Worm (Caenorhabditis elegans): Measurements from ENCODE around the gene F59B2.3.

- TF ChIP-seq zag-1 (tag; optimal IDR thresholded peaks at IDR 0.05) (no peak), unc-62 (GFP tag; optimal IDR thresholded peaks at IDR 0.05) (no peak), ZK546.5 (tag; optimal IDR thresholded peaks at IDR 0.05) (no peak), nhr-237 (tag; optimal IDR thresholded peaks at IDR 0.05) (no peak), ama-1 (optimal IDR thresholded peaks at IDR 0.05) (no peak), egl-27 (tag; optimal IDR thresholded peaks at IDR 0.05) (no peak), ceh-82 (tag; optimal IDR thresholded peaks at IDR 0.05) (no peak), nhr-11 (tag; optimal IDR thresholded peaks at IDR 0.05) (no peak), ztf-11 (tag; optimal IDR thresholded peaks at IDR 0.05) (no peak), elt-3 (tag; optimal IDR thresholded peaks at IDR 0.05) (no peak), unc-39 (tag; optimal IDR thresholded peaks at IDR 0.05) (no peak), mml-1 (tag; optimal IDR thresholded peaks at IDR 0.05) (no peak)
Observed at ce11 chrIII:9030818-9031217, 31.3 kb upstream of the F59B2.3 start.

Data from whole organism, L3 larva.